Fruit fly (Drosophila melanogaster): ENCODE data around the gene Xport-A.

Xport-A gene

dm6 chr3R:19877427-19878076, 37.7 kb downstream of the Xport-A start, which contains the start of the genes CG17186 and Arc42 (continued):
- TF ChIP-seq Blimp-1 (GFP tag; optimal IDR thresholded peaks at IDR 0.05): no peak
- no peak for TF ChIP-seq Rx (GFP tag; IDR thresholded peaks at IDR 0.05)
- TF ChIP-seq CG13624 (GFP tag; optimal IDR thresholded peaks at IDR 0.05): no peak
- no peak for TF ChIP-seq D19B (GFP tag; optimal IDR thresholded peaks at IDR 0.05)
- TF ChIP-seq NFAT (GFP tag; IDR thresholded peaks at IDR 0.05): no peak
- TF ChIP-seq Camta (GFP tag; optimal IDR thresholded peaks at IDR 0.05): no peak
- TF ChIP-seq CG10543 (GFP tag; optimal IDR thresholded peaks at IDR 0.05): no peak
- TF ChIP-seq CG31365 (tag; optimal IDR thresholded peaks at IDR 0.05): no peak
- TF ChIP-seq Hey (tag; optimal IDR thresholded peaks at IDR 0.05): no peak
- TF ChIP-seq fd96Cb (tag; optimal IDR thresholded peaks at IDR 0.05): no peak
- TF ChIP-seq CG2199 (GFP tag; IDR thresholded peaks at IDR 0.05): no peak
- no peak for TF ChIP-seq GATAe (GFP tag; conservative IDR thresholded peaks at IDR 0.05)
- peak; percentile 20 for TF ChIP-seq CG2678 (tag; optimal IDR thresholded peaks at IDR 0.05)
- no peak for TF ChIP-seq CG17568 (GFP tag; optimal IDR thresholded peaks at IDR 0.05)
- no peak for TF ChIP-seq Ada2b (GFP tag; IDR thresholded peaks at IDR 0.05)
- TF ChIP-seq scrt (GFP tag; optimal IDR thresholded peaks at IDR 0.05): peak; percentile 98
- TF ChIP-seq br (optimal IDR thresholded peaks at IDR 0.05): no peak
- no peak for TF ChIP-seq bowl (GFP tag; IDR thresholded peaks at IDR 0.05)
- peak; percentile 42 for TF ChIP-seq Hmr (GFP tag; optimal IDR thresholded peaks at IDR 0.05)
- TF ChIP-seq hth (optimal IDR thresholded peaks at IDR 0.05): no peak
- TF ChIP-seq fd3F (GFP tag; optimal IDR thresholded peaks at IDR 0.05): no peak
- no peak for TF ChIP-seq caup (GFP tag; optimal IDR thresholded peaks at IDR 0.05; ENCODE audit: severe bottlenecking)
- TF ChIP-seq CG18262 (tag; optimal IDR thresholded peaks at IDR 0.05): peak; percentile 19
- no peak for TF ChIP-seq ci (GFP tag; IDR thresholded peaks at IDR 0.05)
- TF ChIP-seq knrl (GFP tag; IDR thresholded peaks at IDR 0.05; ENCODE audit: partially characterized antibody): peak; percentile 13; the same call in 1 of the 3 replicates
- TF ChIP-seq CG7271 (tag; optimal IDR thresholded peaks at IDR 0.05): no peak
- TF ChIP-seq jumu (GFP tag; optimal IDR thresholded peaks at IDR 0.05): no peak
- TF ChIP-seq BEAF-32 (GFP tag; optimal IDR thresholded peaks at IDR 0.05): peak; percentile 44
- TF ChIP-seq Bdp1 (GFP tag; optimal IDR thresholded peaks at IDR 0.05): no peak
- TF ChIP-seq Abd-B (GFP tag; optimal IDR thresholded peaks at IDR 0.05): peak; percentile 27
- TF ChIP-seq CG6791 (GFP tag; IDR thresholded peaks at IDR 0.05; ENCODE audit: partially characterized antibody): 0 out of 3 replicates have a peak, but pooled peaks have one; percentile 42
- no peak for TF ChIP-seq CG34224 (GFP tag; IDR thresholded peaks at IDR 0.05; ENCODE audit: partially characterized antibody)
- peak; percentile 10 for TF ChIP-seq CG7928 (GFP tag; optimal IDR thresholded peaks at IDR 0.05)
- no peak for TF ChIP-seq CG4360 (GFP tag; IDR thresholded peaks at IDR 0.05)
- TF ChIP-seq Dfd (GFP tag; optimal IDR thresholded peaks at IDR 0.05): no peak
- TF ChIP-seq CG3838 (GFP tag; optimal IDR thresholded peaks at IDR 0.05): no peak
- peak; percentile 41 for TF ChIP-seq Lhr (GFP tag; optimal IDR thresholded peaks at IDR 0.05)
- no peak for TF ChIP-seq NC2β (GFP tag; optimal IDR thresholded peaks at IDR 0.05)
- TF ChIP-seq CG10366 (GFP tag; IDR thresholded peaks at IDR 0.05): no peak
- no peak for TF ChIP-seq Ravus (GFP tag; IDR thresholded peaks at IDR 0.05)
- no peak for TF ChIP-seq CG11696 (GFP tag; IDR thresholded peaks at IDR 0.05)
- no peak for TF ChIP-seq Neu2 (GFP tag; optimal IDR thresholded peaks at IDR 0.05; ENCODE audit: borderline replicate concordance)
- TF ChIP-seq Deaf1 (tag; optimal IDR thresholded peaks at IDR 0.05): no peak
- TF ChIP-seq CG6813 (GFP tag; optimal IDR thresholded peaks at IDR 0.05): no peak
- TF ChIP-seq CG14667 (GFP tag; IDR thresholded peaks at IDR 0.05): no peak
- no peak for TF ChIP-seq vvl (GFP tag; IDR thresholded peaks at IDR 0.05)
- peak; percentile 11 for TF ChIP-seq CG33557 (GFP tag; optimal IDR thresholded peaks at IDR 0.05)
- no peak for TF ChIP-seq onecut (GFP tag; IDR thresholded peaks at IDR 0.05)
- no peak for TF ChIP-seq CG17385 (GFP tag; optimal IDR thresholded peaks at IDR 0.05)
- no peak for TF ChIP-seq salm (tag; optimal IDR thresholded peaks at IDR 0.05)

Data from whole organism, embryonic.